Fruit fly (Drosophila melanogaster) whole organism, embryonic: ENCODE data around the gene CG15390.

ENCODE experiments used
- Atf3 ChIP-seq: fragments of 200-800 bp; sonication (Bioruptor generic); optimal IDR thresholded peaks from 3 replicates; lab custom pipeline; 2016; ENCODE audit warnings: missing biosample characterization, missing genetic modification characterization
- B-H1 ChIP-seq: fragments of 200-800 bp; sonication (Bioruptor generic); IDR thresholded peaks from 3 replicates; pipeline ENCODE4 v1.3.6; 2022; ENCODE audit warnings: missing biosample characterization, missing genetic modification characterization
- Blimp-1 ChIP-seq: fragments of 200-800 bp; sonication (Bioruptor generic); optimal IDR thresholded peaks from 3 replicates; lab custom pipeline; 2018; ENCODE audit warnings: missing biosample characterization, missing genetic modification characterization, mild to moderate bottlenecking, moderate library complexity, missing genetic modification reagents
- CG10366 ChIP-seq: fragments of 200-800 bp; sonication (Bioruptor generic); IDR thresholded peaks from 2 replicates; pipeline ENCODE4 v1.3.6; 2022; ENCODE audit warnings: missing biosample characterization, missing genetic modification characterization
- CG11504 ChIP-seq: fragments of 200-800 bp; sonication (Bioruptor generic); optimal IDR thresholded peaks from 3 replicates; lab custom pipeline; 2019; ENCODE audit warnings: missing biosample characterization, mild to moderate bottlenecking, missing genetic modification characterization, moderate library complexity
- CG12769 ChIP-seq: fragments of 200-800 bp; sonication (Bioruptor generic); optimal IDR thresholded peaks from 2 replicates; lab custom pipeline; 2019; ENCODE audit warnings: missing biosample characterization, mild to moderate bottlenecking, missing genetic modification characterization, moderate library complexity
- CG13287 ChIP-seq: fragments of 200-800 bp; sonication (Bioruptor generic); IDR thresholded peaks from 2 replicates; pipeline ENCODE4 v1.3.6; 2022; ENCODE audit warnings: missing biosample characterization, missing genetic modification characterization; ENCODE audit not compliant: partially characterized antibody
- CG13424 ChIP-seq: fragments of 200-800 bp; sonication (Bioruptor generic); optimal IDR thresholded peaks from 2 replicates; lab custom pipeline; 2019; ENCODE audit warnings: missing biosample characterization, mild to moderate bottlenecking, missing genetic modification characterization, moderate library complexity
- CG15269 ChIP-seq: fragments of 200-800 bp; sonication (Bioruptor generic); optimal IDR thresholded peaks from 2 replicates; lab custom pipeline; 2018; ENCODE audit warnings: missing biosample characterization, mild to moderate bottlenecking, missing genetic modification characterization, moderate library complexity
- CG16815 ChIP-seq: fragments of 200-800 bp; sonication (Bioruptor generic); optimal IDR thresholded peaks from 3 replicates; lab custom pipeline; 2017; ENCODE audit warnings: missing biosample characterization, mild to moderate bottlenecking, missing genetic modification characterization
- CG2875 ChIP-seq: fragments of 200-800 bp; sonication (Bioruptor generic); optimal IDR thresholded peaks from 2 replicates; lab custom pipeline; 2017; ENCODE audit warnings: missing biosample characterization, mild to moderate bottlenecking, missing genetic modification characterization, missing genetic modification reagents
- CG30020 ChIP-seq: fragments of 200-800 bp; optimal IDR thresholded peaks from 2 replicates; lab custom pipeline; 2019; ENCODE audit warnings: missing biosample characterization, mild to moderate bottlenecking, missing genetic modification characterization, moderate library complexity
- CG34376 ChIP-seq: fragments of 200-800 bp; sonication (Bioruptor generic); optimal IDR thresholded peaks from 2 replicates; lab custom pipeline; 2018; ENCODE audit warnings: missing biosample characterization, mild to moderate bottlenecking, missing genetic modification characterization
- CG5245 ChIP-seq: fragments of 200-800 bp; sonication (Bioruptor generic); optimal IDR thresholded peaks from 3 replicates; lab custom pipeline; 2016; ENCODE audit warnings: missing biosample characterization, missing genetic modification characterization
- CG5953 ChIP-seq: fragments of 200-800 bp; sonication (Bioruptor generic); IDR thresholded peaks from 2 replicates; pipeline ENCODE4 v1.3.6; 2022; ENCODE audit warnings: missing biosample characterization, missing genetic modification characterization
- CG7987 ChIP-seq: fragments of 200-800 bp; sonication (Bioruptor generic); optimal IDR thresholded peaks from 2 replicates; lab custom pipeline; 2018; ENCODE audit warnings: missing biosample characterization, mild to moderate bottlenecking, missing genetic modification characterization, moderate library complexity
- CG8924 ChIP-seq: fragments of 200-800 bp; optimal IDR thresholded peaks from 3 replicates; lab custom pipeline; 2019; ENCODE audit warnings: missing biosample characterization, mild to moderate bottlenecking, missing genetic modification characterization, moderate library complexity
- CoRest ChIP-seq: fragments of 200-800 bp; sonication (Bioruptor generic); optimal IDR thresholded peaks from 3 replicates; lab custom pipeline; 2018; ENCODE audit warnings: missing biosample characterization, mild to moderate bottlenecking, missing genetic modification characterization, moderate library complexity
- D ChIP-seq, 2 experiments: fragments of 200-800 bp in 1 of 2; fragments of >200 bp in 1 of 2; sonication (Bioruptor generic) in 1 of 2; optimal IDR thresholded peaks; 2 replicates in 1 of 2; 3 replicates in 1 of 2; lab custom pipeline; 2017; ENCODE audit warnings: mild to moderate bottlenecking in 1 of 2, missing biosample characterization in 1 of 2, missing genetic modification characterization in 1 of 2, missing genetic modification reagents in 1 of 2
- Dad ChIP-seq: fragments of 200-800 bp; sonication (Bioruptor generic); optimal IDR thresholded peaks from 3 replicates; lab custom pipeline; 2016; ENCODE audit warnings: missing biosample characterization, missing genetic modification characterization
- Dip3 ChIP-seq: fragments of 200-800 bp; sonication (Bioruptor generic); optimal IDR thresholded peaks from 3 replicates; lab custom pipeline; 2016; ENCODE audit warnings: missing biosample characterization, missing genetic modification characterization
- Doc2 ChIP-seq: fragments of 200-800 bp; sonication (Bioruptor generic); IDR thresholded peaks from 2 replicates; pipeline ENCODE4 v1.3.6; 2022; ENCODE audit warnings: missing biosample characterization, missing genetic modification characterization
- Dref ChIP-seq: fragments of 200-800 bp; sonication (Bioruptor generic); IDR thresholded peaks from 2 replicates; pipeline ENCODE4 v1.3.6; 2022; ENCODE audit warnings: missing biosample characterization, missing genetic modification characterization
- Hsf ChIP-seq: fragments of 200-800 bp; sonication (Bioruptor generic); optimal IDR thresholded peaks from 3 replicates; lab custom pipeline; 2016; ENCODE audit warnings: missing biosample characterization, missing genetic modification characterization
- Jarid2 ChIP-seq: fragments of 200-800 bp; sonication (Bioruptor generic); optimal IDR thresholded peaks from 3 replicates; lab custom pipeline; 2017; ENCODE audit warnings: mild to moderate bottlenecking, missing biosample characterization, missing genetic modification reagents, missing genetic modification characterization
- Kr ChIP-seq: fragments of 200-800 bp; sonication (Bioruptor generic); optimal IDR thresholded peaks from 2 replicates; lab custom pipeline; 2017; ENCODE audit warnings: missing biosample characterization, mild to moderate bottlenecking, missing genetic modification characterization
- PHDP ChIP-seq: fragments of 200-800 bp; sonication (Bioruptor generic); optimal IDR thresholded peaks from 3 replicates; lab custom pipeline; 2018; ENCODE audit warnings: missing biosample characterization, mild to moderate bottlenecking, missing genetic modification characterization, moderate library complexity
- Ptx1 ChIP-seq: fragments of 200-800 bp; sonication (Bioruptor generic); IDR thresholded peaks from 2 replicates; pipeline ENCODE4 v1.3.6; 2022; ENCODE audit warnings: missing biosample characterization, missing genetic modification characterization
- Vsx1 ChIP-seq: fragments of 200-800 bp; sonication (Bioruptor generic); optimal IDR thresholded peaks from 2 replicates; lab custom pipeline; 2017; ENCODE audit warnings: missing biosample characterization, mild to moderate bottlenecking, missing genetic modification characterization, missing genetic modification reagents
- ac ChIP-seq: fragments of 200-800 bp; sonication (Bioruptor generic); optimal IDR thresholded peaks from 3 replicates; lab custom pipeline; 2017; ENCODE audit warnings: missing biosample characterization, mild to moderate bottlenecking, missing genetic modification characterization
- chif ChIP-seq, 2 experiments: fragments of 200-800 bp; sonication (Bioruptor generic); optimal IDR thresholded peaks; 3 replicates each; lab custom pipeline; 2016; ENCODE audit warnings: missing biosample characterization in 2 of 2, missing genetic modification characterization in 2 of 2
- chinmo ChIP-seq: fragments of 200-800 bp; sonication (Bioruptor generic); IDR thresholded peaks from 4 replicates; pipeline ENCODE4 v1.3.6; 2022; ENCODE audit warnings: missing biosample characterization, missing genetic modification characterization; ENCODE audit not compliant: partially characterized antibody
- crc ChIP-seq: fragments of 200-800 bp; sonication (Bioruptor generic); optimal IDR thresholded peaks from 2 replicates; lab custom pipeline; 2016; ENCODE audit warnings: missing biosample characterization, missing genetic modification characterization
- crp ChIP-seq, 2 experiments: fragments of 200-800 bp; sonication (Bioruptor generic); optimal IDR thresholded peaks; 2 replicates in 1 of 2; 3 replicates in 1 of 2; lab custom pipeline; 2017; ENCODE audit warnings: missing biosample characterization in 2 of 2, missing genetic modification characterization in 2 of 2, mild to moderate bottlenecking in 1 of 2, moderate library complexity in 1 of 2
- hkb ChIP-seq, 2 experiments: fragments of 200-800 bp in 1 of 2; fragments of >200 bp in 1 of 2; sonication (Bioruptor generic) in 1 of 2; IDR thresholded peaks in 1 of 2; optimal IDR thresholded peaks in 1 of 2; 2 replicates each; pipeline versions ENCODE4 v1.3.6 to Lab custom; 2017 to 2022; ENCODE audit warnings: missing biosample characterization in 1 of 2, missing genetic modification characterization in 1 of 2
- knrl ChIP-seq: fragments of 200-800 bp; sonication (Bioruptor generic); IDR thresholded peaks from 3 replicates; pipeline ENCODE4 v1.3.6; 2022; ENCODE audit warnings: missing biosample characterization, missing genetic modification characterization; ENCODE audit not compliant: partially characterized antibody
- maf-S ChIP-seq: fragments of 200-800 bp; sonication (Bioruptor generic); optimal IDR thresholded peaks from 2 replicates; lab custom pipeline; 2016; ENCODE audit warnings: missing biosample characterization, missing genetic modification characterization
- nerfin-1 ChIP-seq: fragments of 200-800 bp; sonication (Bioruptor generic); optimal IDR thresholded peaks from 3 replicates; lab custom pipeline; 2019; ENCODE audit warnings: missing biosample characterization, mild to moderate bottlenecking, missing genetic modification characterization, moderate library complexity
- repo ChIP-seq: fragments of 200-800 bp; sonication (Bioruptor generic); optimal IDR thresholded peaks from 2 replicates; lab custom pipeline; 2016; ENCODE audit warnings: missing biosample characterization, missing genetic modification characterization
- scrt ChIP-seq: fragments of 200-800 bp; sonication (Bioruptor generic); optimal IDR thresholded peaks from 2 replicates; lab custom pipeline; 2018; ENCODE audit warnings: missing biosample characterization, mild to moderate bottlenecking, missing genetic modification characterization, moderate library complexity
- tgo ChIP-seq: fragments of 200-800 bp; sonication (Bioruptor generic); IDR thresholded peaks from 3 replicates; pipeline ENCODE4 v1.3.6; 2022; ENCODE audit warnings: missing biosample characterization, missing genetic modification characterization
- yki ChIP-seq: fragments of >200 bp; optimal IDR thresholded peaks from 3 replicates; lab custom pipeline; 2018

CG15390 gene

DNA sequence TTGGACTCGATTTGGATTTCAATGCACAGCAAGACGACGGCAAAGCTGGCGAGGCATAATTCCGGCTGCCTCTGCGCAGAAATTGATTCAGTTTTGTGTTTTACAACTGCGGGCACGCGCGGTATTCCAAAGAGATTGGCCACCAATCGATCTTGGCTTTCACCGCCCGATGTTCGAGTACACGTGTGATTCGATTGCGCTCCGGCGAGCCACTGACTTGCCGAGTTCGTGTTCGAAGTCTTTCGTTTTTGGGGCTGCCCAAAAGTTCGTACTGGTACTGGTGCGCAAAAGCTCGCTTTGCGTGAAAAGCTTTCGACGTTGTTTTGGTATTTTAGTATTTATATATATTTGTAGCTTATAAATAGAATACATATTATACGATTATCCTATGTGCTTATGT, 40.6 kb downstream of the CG15390 start, which contains the start of gene CG18641 (continued):
- TF ChIP-seq ac (GFP tag; lab: Kevin White, UChicago): no peak
- TF ChIP-seq CoRest (tag; lab: Kevin White, UChicago): no peak
- TF ChIP-seq Jarid2 (GFP tag; lab: Kevin White, UChicago): peak; percentile 53
- peak; percentile 6 for TF ChIP-seq CG12769
- peak; percentile 10; the same call in 1 of the 2 replicates for TF ChIP-seq CG13287
- no peak for TF ChIP-seq CG2875 (GFP tag; lab: Kevin White, UChicago)
- TF ChIP-seq maf-S (GFP tag; lab: Kevin White, UChicago): no peak
- no peak for TF ChIP-seq Ptx1
- TF ChIP-seq chinmo (GFP tag; lab: Robert Waterston, UW): 0 out of 4 replicates have a peak, but pooled peaks have one; percentile 25

DNA sequence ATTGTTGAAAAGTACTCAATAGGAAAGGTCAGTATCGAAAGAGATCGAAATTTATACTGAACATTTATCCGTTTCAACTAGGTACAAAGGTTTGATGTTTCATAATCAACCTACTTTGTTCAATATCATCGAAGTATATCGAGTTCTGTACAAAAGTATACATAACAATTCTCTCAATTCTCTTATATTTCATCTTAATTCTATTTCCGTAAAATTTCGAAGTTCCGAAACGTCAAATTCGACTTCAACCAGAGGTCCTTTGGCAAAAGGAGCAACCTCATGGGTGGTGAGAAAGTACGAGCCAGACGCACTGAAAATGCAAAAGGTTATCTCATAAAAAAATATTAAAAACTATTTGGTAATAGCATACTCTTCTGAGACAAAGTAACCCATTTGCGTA, 42.1 kb downstream of the CG15390 start, which contains the start of gene CG31948:
CG31948 (minus strand) TSS at position 101 of the 400 bp plus-strand sequence.
- TF ChIP-seq crc (GFP tag; lab: Kevin White, UChicago) (no peak), repo (GFP tag; lab: Kevin White, UChicago) (no peak), Dad (GFP tag; lab: Kevin White, UChicago) (no peak)

DNA sequence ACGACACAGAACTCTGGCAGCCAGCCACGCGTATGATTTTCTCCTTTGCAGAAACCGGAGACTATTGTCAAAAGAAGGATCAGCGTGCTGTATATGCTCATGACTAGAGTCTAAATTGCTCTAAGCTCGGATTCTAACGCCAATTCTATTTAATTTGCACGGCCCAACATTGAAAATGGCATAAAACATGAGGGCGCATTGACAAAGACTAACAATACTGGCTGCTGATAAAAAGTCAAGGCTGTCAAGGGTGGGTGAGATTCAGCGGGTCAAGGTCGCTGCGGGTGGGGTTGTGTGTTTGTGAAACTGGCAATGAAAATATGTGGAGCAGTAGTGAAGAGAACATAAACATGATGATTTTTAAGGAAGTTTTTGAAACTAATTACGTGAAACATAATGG, 43.4 kb downstream of the CG15390 start, which contains the start of gene CG34448:
CG34448 (minus strand) TSS at position 101 of the 400 bp plus-strand sequence.
- no peak for TF ChIP-seq B-H1 (GFP tag; lab: Robert Waterston, UW)
- TF ChIP-seq CG8924 (tag; lab: Kevin White, UChicago): no peak
- TF ChIP-seq CG5245 (GFP tag; lab: Kevin White, UChicago): no peak
- TF ChIP-seq tgo (GFP tag; lab: Robert Waterston, UW): no peak
- TF ChIP-seq CG30020 (tag; lab: Kevin White, UChicago): no peak
- TF ChIP-seq CG34376 (GFP tag; lab: Kevin White, UChicago): no peak
- no peak for TF ChIP-seq CG16815 (GFP tag; lab: Kevin White, UChicago)

DNA sequence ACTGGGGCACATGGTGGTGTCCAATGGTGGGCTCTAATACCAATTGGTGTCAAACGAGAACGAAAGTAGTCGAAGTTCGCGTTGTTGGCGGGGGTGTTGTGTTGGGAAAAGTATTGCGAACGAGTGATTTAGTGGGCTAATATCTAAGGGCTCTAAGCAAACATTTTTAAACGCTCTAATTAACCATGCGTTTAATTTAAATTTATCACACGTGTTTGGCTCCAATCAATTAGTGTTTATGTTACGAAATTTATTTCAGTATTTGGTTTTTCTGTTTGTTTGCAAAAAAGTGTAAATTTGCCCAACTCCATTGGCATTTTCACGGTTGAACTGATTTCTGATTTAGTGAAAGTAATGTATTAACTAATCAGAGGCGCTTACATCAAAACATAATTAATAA, 45.4 kb downstream of the CG15390 start, which contains the start of gene CG34447:
CG34447 (minus strand) TSS at position 101 of the 400 bp plus-strand sequence.
- TF ChIP-seq Blimp-1 (GFP tag; lab: Kevin White, UChicago) (peak; percentile 8), Atf3 (GFP tag; lab: Kevin White, UChicago) (no peak), Hsf (GFP tag; lab: Kevin White, UChicago) (no peak), yki (lab: Kevin White, UChicago) (no peak), scrt (GFP tag; lab: Kevin White, UChicago) (no peak), CG13424 (tag; lab: Kevin White, UChicago) (no peak), PHDP (tag; lab: Kevin White, UChicago) (no peak)

DNA sequence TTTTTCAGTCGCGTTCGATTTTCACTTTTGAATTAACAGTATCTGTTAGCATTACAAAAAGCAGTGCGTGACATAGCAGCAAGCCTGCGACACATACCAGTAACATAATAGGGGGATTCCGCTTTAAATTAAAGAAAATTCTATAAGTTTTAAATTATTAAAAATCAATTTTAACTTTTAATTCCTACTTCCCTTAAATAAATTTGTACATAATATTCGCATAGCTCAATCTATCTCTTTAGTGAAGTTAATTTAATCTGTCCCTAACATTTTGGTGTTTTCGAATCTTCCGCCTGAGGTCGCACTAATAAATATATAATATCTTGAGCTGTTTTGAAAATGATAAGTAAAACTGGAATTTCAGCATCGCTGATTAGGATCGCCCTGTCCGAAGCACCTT, 46.0 kb downstream of the CG15390 start, which contains the start of gene CG9886:
CG9886 (plus strand) TSS at position 341 of the 400 bp plus-strand sequence.
- no peak for TF ChIP-seq Doc2 (GFP tag; lab: Robert Waterston, UW)
- TF ChIP-seq Dref (GFP tag; lab: Robert Waterston, UW): no peak
- TF ChIP-seq Vsx1 (GFP tag; lab: Kevin White, UChicago): peak; percentile 44
- peak; percentile 70 for TF ChIP-seq nerfin-1
- peak in 1 of 2 experiments; percentile 38 for TF ChIP-seq chif (GFP tag; optimal IDR thresholded peaks at IDR 0.05; lab: Kevin White, UChicago)
- TF ChIP-seq D (optimal IDR thresholded peaks at IDR 0.05; lab: Kevin White, UChicago): no peak
- TF ChIP-seq D (GFP tag; optimal IDR thresholded peaks at IDR 0.05; lab: Kevin White, UChicago): peak; percentile 14
- TF ChIP-seq CG7987 (GFP tag; lab: Kevin White, UChicago): peak; percentile 22
- TF ChIP-seq knrl: peak; percentile 26; the same call in 1 of the 3 replicates
- TF ChIP-seq CG10366 (GFP tag; lab: Robert Waterston, UW): peak; percentile 50
- 0 out of 2 replicates have a peak, but pooled peaks have one; percentile 6 for TF ChIP-seq CG5953
- TF ChIP-seq CG2875 (GFP tag; lab: Kevin White, UChicago): peak; percentile 42
- TF ChIP-seq hkb (optimal IDR thresholded peaks at IDR 0.05; lab: Kevin White, UChicago): no peak
- peak; percentile 68 for TF ChIP-seq hkb (GFP tag; IDR thresholded peaks at IDR 0.05; lab: Robert Waterston, UW)
- no peak for TF ChIP-seq Kr
- TF ChIP-seq crp (GFP tag; optimal IDR thresholded peaks at IDR 0.05; lab: Kevin White, UChicago): peak in 1 of 2 experiments; percentile 12
- peak; percentile 81 for TF ChIP-seq CG11504
- peak; percentile 71 for TF ChIP-seq CG15269 (tag; lab: Kevin White, UChicago)
- peak; percentile 25 for TF ChIP-seq Dip3 (GFP tag; lab: Kevin White, UChicago)
- TF ChIP-seq Atf3 (GFP tag; lab: Kevin White, UChicago): no peak
